Worm (Caenorhabditis elegans): ENCODE results near the gene rnf-121.

Gene rnf-121

DNA sequence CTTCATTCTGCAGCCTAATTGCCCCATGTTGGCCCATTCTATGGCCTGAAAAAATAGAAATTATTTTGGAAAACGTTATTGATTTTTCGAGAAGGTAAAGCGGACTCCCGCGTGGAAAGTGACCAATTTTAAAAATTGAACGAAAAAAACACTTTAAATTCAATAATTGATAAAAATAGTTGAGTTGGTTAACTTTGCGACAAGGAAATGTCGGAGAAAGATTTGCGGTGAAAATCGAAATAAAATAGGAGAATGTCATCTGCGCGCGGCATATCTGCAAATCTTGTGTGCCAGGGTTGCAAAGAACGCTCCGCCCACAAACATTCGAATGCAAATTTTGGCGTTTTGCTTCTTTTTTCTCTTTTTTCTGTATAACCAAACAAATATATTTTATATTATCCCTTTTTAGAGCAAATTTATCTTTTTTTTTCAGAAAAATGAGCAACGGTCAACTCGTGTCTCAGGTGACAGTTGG is at the start of gene rnf-121, which contains the start of gene C16C10.4:
Gene rnf-121 (minus strand): TSS at position 51 of the 475 bp plus-strand sequence.
Gene C16C10.4 (plus strand): TSS at position 434 of the 475 bp plus-strand sequence.
- TF ChIP-seq xnd-1 (tag; optimal IDR thresholded peaks at IDR 0.05), result peak; percentile 38
- peak; percentile 61; the same call in 1 of the 2 replicates for TF ChIP-seq D2030.7 (GFP tag; IDR thresholded peaks at IDR 0.05)
- no peak for TF ChIP-seq Y53G8AR.9 (GFP tag; conservative IDR thresholded peaks at IDR 0.05)
- peak; percentile 19 for TF ChIP-seq K12H6.12 (tag; optimal IDR thresholded peaks at IDR 0.05)
- TF ChIP-seq nfya-2 (GFP tag; IDR thresholded peaks at IDR 0.05), result no peak
- TF ChIP-seq egl-44 (GFP tag; IDR thresholded peaks at IDR 0.05), result no peak
- TF ChIP-seq repo-1 (tag; optimal IDR thresholded peaks at IDR 0.05), result peak; percentile 4
- peak; percentile 57; the same call in 1 of the 2 replicates for TF ChIP-seq rcor-1 (GFP tag; IDR thresholded peaks at IDR 0.05)
- TF ChIP-seq Y53F4B.3 (GFP tag; IDR thresholded peaks at IDR 0.05), result no peak
- TF ChIP-seq B0019.2 (GFP tag; conservative IDR thresholded peaks at IDR 0.05), result no peak
- TF ChIP-seq mcd-1 (GFP tag; IDR thresholded peaks at IDR 0.05), result peak; percentile 75
- peak; percentile 67 for TF ChIP-seq F23B12.7 (tag; optimal IDR thresholded peaks at IDR 0.05; ENCODE audit: insufficient read depth)
- TF ChIP-seq Y95B8A.8 (GFP tag; IDR thresholded peaks at IDR 0.05), result no peak
- no peak for TF ChIP-seq tbx-9 (tag; optimal IDR thresholded peaks at IDR 0.05; ENCODE audit: borderline replicate concordance)
- TF ChIP-seq ceh-27 (GFP tag; optimal IDR thresholded peaks at IDR 0.05), result no peak
- TF ChIP-seq Y79H2A.3 (GFP tag; conservative IDR thresholded peaks at IDR 0.05), result no peak
- peak; percentile 68; the same call in 1 of the 2 replicates for TF ChIP-seq dox-1 (GFP tag; IDR thresholded peaks at IDR 0.05)
- TF ChIP-seq ztf-22 (GFP tag; optimal IDR thresholded peaks at IDR 0.05), result no peak
- no peak for TF ChIP-seq chd-7 (tag; optimal IDR thresholded peaks at IDR 0.05)
- peak; percentile 69 for TF ChIP-seq lin-54 (GFP tag; optimal IDR thresholded peaks at IDR 0.05)
- TF ChIP-seq nfyb-1 (GFP tag; IDR thresholded peaks at IDR 0.05), result peak; percentile 77; the same call in 1 of the 2 replicates
- TF ChIP-seq cebp-1 (GFP tag; IDR thresholded peaks at IDR 0.05), result no peak
- peak; percentile 74 for TF ChIP-seq cebp-1 (tag; optimal IDR thresholded peaks at IDR 0.05)
- no peak for TF ChIP-seq akir-1 (GFP tag; optimal IDR thresholded peaks at IDR 0.05)
- peak; percentile 51 to 75 for TF ChIP-seq rec-8 (tag; optimal IDR thresholded peaks at IDR 0.05)
- TF ChIP-seq mel-28 (tag; optimal IDR thresholded peaks at IDR 0.05; ENCODE audit: borderline replicate concordance), result no peak
- peak; percentile 5 for TF ChIP-seq snpc-4 (GFP tag; optimal IDR thresholded peaks at IDR 0.05)
- TF ChIP-seq snpc-4 (tag; optimal IDR thresholded peaks at IDR 0.05), result peak in 2 of 4 experiments; percentile 28 to 54
- peak; percentile 82 for TF ChIP-seq madf-6 (GFP tag; IDR thresholded peaks at IDR 0.05)
- TF ChIP-seq pbrm-1 (GFP tag; IDR thresholded peaks at IDR 0.05), result peak; percentile 31; the same call in 1 of the 2 replicates
- TF ChIP-seq let-526 (GFP tag; IDR thresholded peaks at IDR 0.05), result no peak
- peak; percentile 38; the same call in 1 of the 2 replicates for TF ChIP-seq hmg-1.2 (GFP tag; IDR thresholded peaks at IDR 0.05)
- TF ChIP-seq zfh-2 (GFP tag; conservative IDR thresholded peaks at IDR 0.05), result no peak
- no peak for TF ChIP-seq F57A8.1 (GFP tag; optimal IDR thresholded peaks at IDR 0.05)
- TF ChIP-seq ekl-4 (GFP tag; IDR thresholded peaks at IDR 0.05), result peak; percentile 60; the same call in 1 of the 2 replicates
- TF ChIP-seq lin-35 (GFP tag; optimal IDR thresholded peaks at IDR 0.05), result peak in 1 of 3 experiments; percentile 25
- TF ChIP-seq lin-40 (tag; optimal IDR thresholded peaks at IDR 0.05), result peak; percentile 46
- no peak for TF ChIP-seq nhr-90 (tag; optimal IDR thresholded peaks at IDR 0.05)
- TF ChIP-seq madf-3 (GFP tag; IDR thresholded peaks at IDR 0.05), result no peak
- TF ChIP-seq ama-1 (optimal IDR thresholded peaks at IDR 0.05), result no peak
- TF ChIP-seq ama-1 (GFP tag; optimal IDR thresholded peaks at IDR 0.05), result peak in 1 of 2 experiments; percentile 62
- TF ChIP-seq ztf-25 (GFP tag; IDR thresholded peaks at IDR 0.05), result 0 out of 2 replicates have a peak, but pooled peaks have one; percentile 30
- TF ChIP-seq ceh-100 (GFP tag; IDR thresholded peaks at IDR 0.05), result peak; percentile 77
- no peak for TF ChIP-seq lir-1 (GFP tag; conservative IDR thresholded peaks at IDR 0.05)
- no peak for TF ChIP-seq nhr-27 (tag; optimal IDR thresholded peaks at IDR 0.05)
- peak; percentile 47 for TF ChIP-seq lsl-1 (GFP tag; optimal IDR thresholded peaks at IDR 0.05)
- TF ChIP-seq sptf-2 (GFP tag; optimal IDR thresholded peaks at IDR 0.05), result no peak
- no peak for TF ChIP-seq ceh-79 (tag; optimal IDR thresholded peaks at IDR 0.05)

Data from whole organism, young adult.